Worm (Caenorhabditis elegans): ENCODE data around the gene rbm-28.

DNA sequence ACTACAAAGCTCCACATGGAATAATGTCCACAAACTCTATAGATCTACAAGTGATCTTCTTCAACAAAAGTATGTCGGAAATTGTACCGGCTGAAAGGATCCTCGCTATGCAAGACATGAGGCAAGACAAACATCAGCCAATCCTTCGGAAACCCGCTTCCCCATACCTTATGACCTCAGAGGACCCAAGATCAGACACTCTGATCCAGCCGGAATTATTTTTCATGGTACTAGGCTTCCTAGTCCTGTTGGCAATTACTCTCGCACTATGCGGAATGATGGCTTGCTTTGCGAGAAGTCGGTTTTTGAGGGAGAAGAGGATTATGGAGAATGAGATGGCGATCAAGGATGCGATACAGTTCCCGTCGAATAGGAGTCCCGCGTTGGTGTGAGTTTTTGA is 7.2 kb upstream of the rbm-28 start:
- TF ChIP-seq hmbx-1 (tag; optimal IDR thresholded peaks at IDR 0.05) = no peak
- TF ChIP-seq ama-1 (optimal IDR thresholded peaks at IDR 0.05) = no peak
- TF ChIP-seq aly-1 (tag; optimal IDR thresholded peaks at IDR 0.05) = no peak
- no peak for TF ChIP-seq tbx-37 (GFP tag; conservative IDR thresholded peaks at IDR 0.05)
- no peak for TF ChIP-seq flt-1 (GFP tag; IDR thresholded peaks at IDR 0.05)
- no peak for TF ChIP-seq ceh-36 (tag; optimal IDR thresholded peaks at IDR 0.05)
- TF ChIP-seq sea-1 (GFP tag; conservative IDR thresholded peaks at IDR 0.05) = no peak
- TF ChIP-seq hnd-1 (tag; optimal IDR thresholded peaks at IDR 0.05) = no peak
- TF ChIP-seq tra-4 (tag; optimal IDR thresholded peaks at IDR 0.05) = no peak
- TF ChIP-seq B0310.2 (tag; optimal IDR thresholded peaks at IDR 0.05) = no peak
- TF ChIP-seq pes-1 (GFP tag; IDR thresholded peaks at IDR 0.05) = no peak
- no peak for TF ChIP-seq F13C5.2 (tag; optimal IDR thresholded peaks at IDR 0.05)
- no peak for TF ChIP-seq hmg-4 (GFP tag; optimal IDR thresholded peaks at IDR 0.05)
- no peak for TF ChIP-seq scrt-1 (GFP tag; IDR thresholded peaks at IDR 0.05)

All from whole organism, early embryonic.